Fruit fly (Drosophila melanogaster) whole organism, adult: ENCODE data around the gene CG5346.

Experiments used
- CG11617 ChIP-seq: fragments of 200-800 bp; sonication (Bioruptor generic); optimal IDR thresholded peaks from 2 replicates; lab custom pipeline; 2017; ENCODE audit warnings: mild to moderate bottlenecking, missing biosample characterization, missing genetic modification reagents, missing genetic modification characterization
- CG12768 ChIP-seq: fragments of 200-800 bp; sonication (Bioruptor generic); optimal IDR thresholded peaks from 2 replicates; lab custom pipeline; 2017; ENCODE audit warnings: missing biosample characterization, missing genetic modification characterization, mild to moderate bottlenecking, moderate library complexity, missing genetic modification reagents
- CG14711 ChIP-seq: fragments of 200-800 bp; sonication (Bioruptor generic); optimal IDR thresholded peaks from 2 replicates; lab custom pipeline; 2018; ENCODE audit warnings: missing biosample characterization, mild to moderate bottlenecking, missing genetic modification characterization, moderate library complexity
- CG33017 ChIP-seq: fragments of 200-800 bp; sonication (Bioruptor generic); optimal IDR thresholded peaks from 2 replicates; lab custom pipeline; 2018; ENCODE audit warnings: missing biosample characterization, mild to moderate bottlenecking, missing genetic modification characterization, moderate library complexity
- CG5204 ChIP-seq: fragments of 200-800 bp; sonication (Bioruptor generic); optimal IDR thresholded peaks from 2 replicates; lab custom pipeline; 2016; ENCODE audit warnings: missing biosample characterization, missing genetic modification characterization
- CG7101 ChIP-seq: fragments of 200-800 bp; sonication (Bioruptor generic); optimal IDR thresholded peaks from 2 replicates; lab custom pipeline; 2018; ENCODE audit warnings: missing biosample characterization, mild to moderate bottlenecking, missing genetic modification characterization, moderate library complexity
- Clk ChIP-seq: fragments of 200-800 bp; sonication (Bioruptor generic); optimal IDR thresholded peaks from 2 replicates; lab custom pipeline; 2017; ENCODE audit warnings: missing biosample characterization, missing genetic modification characterization
- Mnt ChIP-seq: fragments of 200-800 bp; sonication (Bioruptor generic); optimal IDR thresholded peaks from 2 replicates; lab custom pipeline; 2016; ENCODE audit warnings: missing biosample characterization, mild to moderate bottlenecking, missing genetic modification characterization
- bab1 ChIP-seq: fragments of 200-800 bp; sonication (Bioruptor generic); optimal IDR thresholded peaks from 3 replicates; lab custom pipeline; 2019; ENCODE audit warnings: missing biosample characterization, mild to moderate bottlenecking, missing genetic modification characterization, moderate library complexity
- cnc ChIP-seq, 2 experiments: fragments of >200 bp; optimal IDR thresholded peaks; 2 replicates each; lab custom pipeline; 2017
- kay ChIP-seq: fragments of 200-800 bp; sonication (Bioruptor generic); peaks from one replicate; lab custom pipeline; 2016; ENCODE audit warnings: missing biosample characterization, missing genetic modification characterization, borderline replicate concordance
- ovo ChIP-seq: fragments of 200-800 bp; sonication (Bioruptor generic); optimal IDR thresholded peaks from 2 replicates; lab custom pipeline; 2016; ENCODE audit warnings: missing biosample characterization, missing genetic modification characterization
- pad ChIP-seq: fragments of 200-800 bp; sonication (Bioruptor generic); optimal IDR thresholded peaks from 3 replicates; lab custom pipeline; 2017; ENCODE audit warnings: missing biosample characterization, missing genetic modification characterization, mild to moderate bottlenecking, moderate library complexity, missing genetic modification reagents
- toe ChIP-seq: fragments of 200-800 bp; sonication (Bioruptor generic); optimal IDR thresholded peaks from 2 replicates; lab custom pipeline; 2016; ENCODE audit warnings: missing biosample characterization, missing genetic modification characterization

- no peak for TF ChIP-seq kay (GFP tag; lab: Kevin White, UChicago)
- TF ChIP-seq CG12768 (GFP tag; lab: Kevin White, UChicago): peak; percentile 50
- TF ChIP-seq ovo (GFP tag; lab: Kevin White, UChicago): no peak
- TF ChIP-seq bab1: no peak
- TF ChIP-seq CG33017 (tag; lab: Kevin White, UChicago): peak; percentile 32
- peak; percentile 6 for TF ChIP-seq CG5204
- TF ChIP-seq pad (GFP tag; lab: Kevin White, UChicago): peak; percentile 25
- TF ChIP-seq CG11617 (GFP tag; lab: Kevin White, UChicago): peak; percentile 44
- TF ChIP-seq cnc (optimal IDR thresholded peaks at IDR 0.05; lab: Kevin White, UChicago): no peak
- TF ChIP-seq CG7101: peak; percentile 54
- no peak for TF ChIP-seq toe (GFP tag; lab: Kevin White, UChicago)
- TF ChIP-seq Mnt (GFP tag; lab: Kevin White, UChicago): peak; percentile 20
- no peak for TF ChIP-seq Clk (GFP tag; lab: Kevin White, UChicago)
- TF ChIP-seq CG14711 (tag; lab: Kevin White, UChicago): no peak
Observed at dm6 chr3R:22518285-22518684, 10.2 kb downstream of the CG5346 start.
